Worm (Caenorhabditis elegans): Measurements from ENCODE around the gene ttr-10.
A peak's percentile ranks its signal among the peaks of the same experiment; 100 is the strongest.

Gene ttr-10

DNA sequence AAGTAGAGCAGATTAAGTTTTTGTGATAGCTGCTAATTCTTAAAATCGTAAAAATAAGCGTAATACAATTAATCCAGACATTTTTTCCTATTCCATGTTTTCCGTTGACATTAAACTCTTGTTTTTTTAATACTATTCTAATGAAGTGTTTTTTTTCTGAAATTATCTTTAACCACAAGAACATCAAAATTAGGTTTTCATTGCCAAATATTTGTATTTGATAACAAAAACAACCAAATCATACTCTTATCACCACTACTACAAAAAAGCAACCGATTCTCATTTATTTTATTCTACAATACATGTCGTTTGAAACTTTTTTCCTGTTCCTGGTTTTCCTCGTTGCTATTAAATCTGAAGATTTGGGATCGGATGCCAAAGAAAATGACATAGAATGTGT is 26.6 kb downstream of the ttr-10 start, which contains the start of gene C54F6.17:
Gene C54F6.17 (plus strand): TSS at position 301 of the 400 bp plus-strand sequence.
- TF ChIP-seq jun-1 (tag; optimal IDR thresholded peaks at IDR 0.05), result no peak
- TF ChIP-seq nfya-1 (tag; optimal IDR thresholded peaks at IDR 0.05; ENCODE audit: insufficient read depth), result no peak
- TF ChIP-seq aly-2 (tag; optimal IDR thresholded peaks at IDR 0.05), result no peak
- TF ChIP-seq ZK546.5 (tag; optimal IDR thresholded peaks at IDR 0.05), result no peak
- TF ChIP-seq nhr-11 (tag; optimal IDR thresholded peaks at IDR 0.05), result no peak
- TF ChIP-seq sea-2 (GFP tag; optimal IDR thresholded peaks at IDR 0.05), result no peak
- TF ChIP-seq elt-2 (tag; optimal IDR thresholded peaks at IDR 0.05), result no peak
- TF ChIP-seq mdl-1 (tag; optimal IDR thresholded peaks at IDR 0.05), result no peak
- no peak for TF ChIP-seq R02D3.7 (tag; optimal IDR thresholded peaks at IDR 0.05)

- TF ChIP-seq ceh-9 (tag; optimal IDR thresholded peaks at IDR 0.05), result no peak
Observed at ce11 chrV:7525695-7526094, 28.0 kb downstream of the ttr-10 start, which contains the start of gene C54F6.18. TSS of gene C54F6.18 (plus strand) at chrV:7525995.

- TF ChIP-seq fkh-2 (tag; optimal IDR thresholded peaks at IDR 0.05), result no peak
- no peak for TF ChIP-seq R02D3.7 (tag; optimal IDR thresholded peaks at IDR 0.05)
- no peak for TF ChIP-seq eor-1 (tag; optimal IDR thresholded peaks at IDR 0.05)
- TF ChIP-seq fkh-10 (GFP tag; optimal IDR thresholded peaks at IDR 0.05), result no peak
- no peak for TF ChIP-seq ceh-16 (tag; optimal IDR thresholded peaks at IDR 0.05)
- TF ChIP-seq pha-4 (tag; optimal IDR thresholded peaks at IDR 0.05), result no peak
- no peak for TF ChIP-seq nhr-76 (tag; optimal IDR thresholded peaks at IDR 0.05)
- no peak for TF ChIP-seq egl-5 (tag; optimal IDR thresholded peaks at IDR 0.05)
Observed at ce11 chrV:7524447-7524846, 29.3 kb downstream of the ttr-10 start, which contains the start of gene C54F6.20. TSS of gene C54F6.20 (plus strand) at chrV:7524747.

DNA sequence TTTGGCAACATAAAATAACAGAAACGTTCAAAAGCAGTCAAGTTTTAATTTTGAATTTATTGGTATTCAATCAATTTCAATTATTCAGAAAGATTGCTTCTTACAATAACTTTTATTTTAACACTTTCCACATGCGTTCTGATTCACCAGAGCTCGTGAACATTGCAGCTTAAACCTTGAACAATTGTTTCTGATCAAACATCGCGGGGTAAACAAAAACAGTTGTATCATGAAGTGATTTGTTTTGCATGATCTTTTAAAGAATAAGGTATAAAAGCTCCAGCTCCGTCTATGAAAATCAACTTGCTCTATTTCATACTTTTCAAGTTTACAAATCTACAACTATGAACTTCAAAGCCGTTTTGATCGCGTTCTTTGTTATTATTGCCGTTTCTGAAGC is 30.3 kb downstream of the ttr-10 start, which contains the start of gene C54F6.6:
Gene C54F6.6 (plus strand): TSS at position 301 of the 400 bp plus-strand sequence.
- TF ChIP-seq ceh-9 (tag; optimal IDR thresholded peaks at IDR 0.05), result no peak
- no peak for TF ChIP-seq aly-2 (tag; optimal IDR thresholded peaks at IDR 0.05)
- TF ChIP-seq fkh-2 (tag; optimal IDR thresholded peaks at IDR 0.05), result no peak
- TF ChIP-seq fkh-10 (GFP tag; optimal IDR thresholded peaks at IDR 0.05), result no peak
- TF ChIP-seq ceh-28 (tag; optimal IDR thresholded peaks at IDR 0.05), result no peak
- TF ChIP-seq zag-1 (tag; optimal IDR thresholded peaks at IDR 0.05), result no peak
- no peak for TF ChIP-seq egl-5 (tag; optimal IDR thresholded peaks at IDR 0.05)
- TF ChIP-seq nhr-11 (tag; optimal IDR thresholded peaks at IDR 0.05), result no peak
- TF ChIP-seq tbx-2 (tag; optimal IDR thresholded peaks at IDR 0.05), result no peak
- no peak for TF ChIP-seq nfya-1 (tag; optimal IDR thresholded peaks at IDR 0.05; ENCODE audit: insufficient read depth)

ce11 chrV:7522279-7522678 is 31.4 kb downstream of the ttr-10 start, which contains the start of gene C54F6.15:
TSS of gene C54F6.15 (minus strand) at chrV:7522379.
- TF ChIP-seq hmg-11 (tag; optimal IDR thresholded peaks at IDR 0.05), result no peak
- TF ChIP-seq fos-1 (tag; optimal IDR thresholded peaks at IDR 0.05), result no peak
- no peak for TF ChIP-seq ceh-82 (tag; optimal IDR thresholded peaks at IDR 0.05)
- TF ChIP-seq nhr-11 (tag; optimal IDR thresholded peaks at IDR 0.05), result no peak
- TF ChIP-seq elt-2 (tag; optimal IDR thresholded peaks at IDR 0.05), result no peak
- no peak for TF ChIP-seq elt-3 (tag; optimal IDR thresholded peaks at IDR 0.05)
- TF ChIP-seq ztf-11 (tag; optimal IDR thresholded peaks at IDR 0.05), result no peak

ce11 chrV:7521304-7521703 is 32.4 kb downstream of the ttr-10 start:
- TF ChIP-seq elt-2 (tag; optimal IDR thresholded peaks at IDR 0.05) (peak; percentile 75), mml-1 (tag; optimal IDR thresholded peaks at IDR 0.05) (no peak), lin-39 (tag; optimal IDR thresholded peaks at IDR 0.05) (no peak), pqm-1 (tag; optimal IDR thresholded peaks at IDR 0.05) (peak; percentile 89), ceh-28 (tag; optimal IDR thresholded peaks at IDR 0.05) (no peak), snpc-4 (tag; optimal IDR thresholded peaks at IDR 0.05) (no peak)

DNA sequence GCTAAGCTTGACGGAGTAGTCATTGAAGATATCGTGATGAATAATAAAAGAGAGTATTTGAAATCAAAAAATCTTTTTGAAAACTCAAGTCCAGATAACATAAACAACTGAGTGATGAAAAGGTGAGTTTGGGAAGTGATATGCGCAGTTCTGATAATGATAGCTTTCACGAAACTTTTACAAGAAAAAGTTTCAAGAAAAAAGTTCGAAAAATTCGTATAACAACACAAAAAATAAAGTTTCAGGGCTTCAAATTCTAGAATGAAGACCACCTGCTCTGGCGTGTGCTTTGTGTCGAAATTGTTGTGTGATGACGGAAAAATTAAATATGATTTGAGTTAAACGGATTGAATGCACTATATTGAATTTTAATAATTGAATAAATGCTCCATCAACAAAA is 33.6 kb downstream of the ttr-10 start, which contains the start of gene srb-19:
Gene srb-19 (minus strand): TSS at position 101 of the 400 bp plus-strand sequence.
- TF ChIP-seq R02D3.7 (tag; optimal IDR thresholded peaks at IDR 0.05) (no peak), eor-1 (tag; optimal IDR thresholded peaks at IDR 0.05) (no peak), nhr-43 (tag; optimal IDR thresholded peaks at IDR 0.05; ENCODE audit: poor library complexity, severe bottlenecking) (no peak), ceh-82 (tag; optimal IDR thresholded peaks at IDR 0.05) (no peak), aly-2 (tag; optimal IDR thresholded peaks at IDR 0.05) (no peak), ama-1 (optimal IDR thresholded peaks at IDR 0.05) (no peak), jun-1 (tag; optimal IDR thresholded peaks at IDR 0.05) (no peak), ceh-28 (tag; optimal IDR thresholded peaks at IDR 0.05) (no peak), nhr-25 (tag; optimal IDR thresholded peaks at IDR 0.05) (no peak), ceh-16 (tag; optimal IDR thresholded peaks at IDR 0.05) (no peak), ztf-11 (tag; optimal IDR thresholded peaks at IDR 0.05) (no peak), elt-3 (tag; optimal IDR thresholded peaks at IDR 0.05) (no peak), lin-15B (tag; optimal IDR thresholded peaks at IDR 0.05) (no peak), pqm-1 (tag; optimal IDR thresholded peaks at IDR 0.05) (no peak), sea-2 (GFP tag; optimal IDR thresholded peaks at IDR 0.05) (no peak), nhr-67 (tag; optimal IDR thresholded peaks at IDR 0.05) (no peak)

Data from whole organism, L3 larva.